Worm (Caenorhabditis elegans): ENCODE measurements around the gene K08B4.7.
A peak's percentile ranks its signal among the peaks of the same experiment; 100 is the strongest.

Gene K08B4.7

ce11 chrIV:6097040-6097928 lies 5.1 kb upstream of the K08B4.7 start:
- TF ChIP-seq grh-1 (GFP tag; IDR thresholded peaks at IDR 0.05) (peak; percentile 70), sox-4 (tag; optimal IDR thresholded peaks at IDR 0.05) (no peak), nhr-12 (tag; optimal IDR thresholded peaks at IDR 0.05) (no peak), F16B12.6 (tag; optimal IDR thresholded peaks at IDR 0.05) (no peak), nhr-237 (tag; optimal IDR thresholded peaks at IDR 0.05) (peak; percentile 62), aly-2 (tag; optimal IDR thresholded peaks at IDR 0.05) (peak; percentile 38), aha-1 (tag; optimal IDR thresholded peaks at IDR 0.05) (no peak), mep-1 (tag; optimal IDR thresholded peaks at IDR 0.05) (peak; percentile 91), zag-1 (tag; optimal IDR thresholded peaks at IDR 0.05) (no peak), Y116A8C.19 (tag; optimal IDR thresholded peaks at IDR 0.05; ENCODE audit: borderline replicate concordance) (no peak), ztf-4 (tag; optimal IDR thresholded peaks at IDR 0.05) (peak; percentile 15), swsn-7 (tag; optimal IDR thresholded peaks at IDR 0.05) (peak; percentile 84), lin-14 (GFP tag; optimal IDR thresholded peaks at IDR 0.05) (peak; percentile 100), xbp-1 (tag; optimal IDR thresholded peaks at IDR 0.05) (peak; percentile 75), nhr-90 (tag; optimal IDR thresholded peaks at IDR 0.05; ENCODE audit: poor library complexity) (peak; percentile 79), elt-2 (tag; optimal IDR thresholded peaks at IDR 0.05) (peak; percentile 15), ets-5 (GFP tag; IDR thresholded peaks at IDR 0.05) (no peak), lin-35 (GFP tag; optimal IDR thresholded peaks at IDR 0.05) (peak; percentile 59 to 68), nhr-85 (tag) (peak; percentile 96), nhr-76 (tag; optimal IDR thresholded peaks at IDR 0.05) (no peak), ceh-8 (GFP tag; optimal IDR thresholded peaks at IDR 0.05) (no peak), snu-23 (GFP tag; optimal IDR thresholded peaks at IDR 0.05) (peak; percentile 92), sup-37 (GFP tag; optimal IDR thresholded peaks at IDR 0.05) (no peak), jun-1 (tag; optimal IDR thresholded peaks at IDR 0.05) (peak; percentile 68), blmp-1 (tag; optimal IDR thresholded peaks at IDR 0.05) (peak; percentile 95), isw-1 (GFP tag; IDR thresholded peaks at IDR 0.05) (peak; percentile 47), unc-86 (tag; optimal IDR thresholded peaks at IDR 0.05) (peak; percentile 68), fkh-10 (GFP tag; optimal IDR thresholded peaks at IDR 0.05) (peak; percentile 63), sptf-1 (tag; optimal IDR thresholded peaks at IDR 0.05) (no peak), ceh-82 (tag; optimal IDR thresholded peaks at IDR 0.05) (peak in 2 of 3 experiments; percentile 25 to 69), unc-98 (GFP tag; IDR thresholded peaks at IDR 0.05) (no peak), C16A3.4 (tag; optimal IDR thresholded peaks at IDR 0.05) (peak; percentile 41), mef-2 (tag; optimal IDR thresholded peaks at IDR 0.05) (no peak), nhr-84 (tag; optimal IDR thresholded peaks at IDR 0.05) (no peak), dpl-1 (GFP tag; optimal IDR thresholded peaks at IDR 0.05) (peak; percentile 46 to 55 (median 52)), lin-15B (tag; optimal IDR thresholded peaks at IDR 0.05) (no peak), lin-39 (tag; optimal IDR thresholded peaks at IDR 0.05) (no peak), nhr-28 (tag; optimal IDR thresholded peaks at IDR 0.05) (no peak), dsc-1 (tag; optimal IDR thresholded peaks at IDR 0.05) (peak; percentile 51), rnt-1 (tag; optimal IDR thresholded peaks at IDR 0.05) (peak; percentile 77), C34B4.2 (tag; optimal IDR thresholded peaks at IDR 0.05) (no peak), egl-13 (tag; optimal IDR thresholded peaks at IDR 0.05) (no peak), ama-1 (optimal IDR thresholded peaks at IDR 0.05) (no peak), tlp-1 (tag; optimal IDR thresholded peaks at IDR 0.05) (no peak), hlh-4 (tag; optimal IDR thresholded peaks at IDR 0.05) (no peak), ceh-63 (GFP tag; optimal IDR thresholded peaks at IDR 0.05) (no peak), egl-27 (tag; optimal IDR thresholded peaks at IDR 0.05) (no peak), zip-4 (GFP tag; optimal IDR thresholded peaks at IDR 0.05) (no peak), ceh-90 (tag; optimal IDR thresholded peaks at IDR 0.05) (no peak), efl-3 (GFP tag; optimal IDR thresholded peaks at IDR 0.05) (no peak), tbx-2 (tag; optimal IDR thresholded peaks at IDR 0.05) (peak; percentile 85), ceh-88 (GFP tag; IDR thresholded peaks at IDR 0.05) (no peak)
